Worm (Caenorhabditis elegans) whole organism, L2 larva: ENCODE data around the gene C05D11.5.

Source experiments
- aly-2 ChIP-seq: fragments of 150-350 bp; optimal IDR thresholded peaks from 2 replicates; lab custom pipeline; 2014; ENCODE audit warnings: missing biosample characterization, missing genetic modification characterization
- elt-1 ChIP-seq: fragments of 150-350 bp; optimal IDR thresholded peaks from 2 replicates; lab custom pipeline; 2014; ENCODE audit warnings: missing biosample characterization, missing genetic modification characterization
- fos-1 ChIP-seq: fragments of 150-350 bp; optimal IDR thresholded peaks from 2 replicates; lab custom pipeline; 2014; ENCODE audit warnings: missing biosample characterization, missing genetic modification characterization
- nhr-129 ChIP-seq: fragments of 150-350 bp; optimal IDR thresholded peaks from 2 replicates; lab custom pipeline; 2014; ENCODE audit warnings: missing biosample characterization, missing genetic modification characterization
- skn-1 ChIP-seq: sonication (generic microtip); optimal IDR thresholded peaks from 2 replicates; lab custom pipeline; 2017; ENCODE audit warnings: missing biosample characterization, missing genetic modification characterization
- snpc-4 ChIP-seq: fragments of 150-350 bp; optimal IDR thresholded peaks from 2 replicates; lab custom pipeline; 2014; ENCODE audit warnings: missing biosample characterization, missing genetic modification characterization

- TF ChIP-seq snpc-4 (tag; lab: Kevin White, UChicago) (no peak), aly-2 (tag; lab: Kevin White, UChicago) (no peak), nhr-129 (peak; percentile 74), skn-1 (no peak), elt-1 (no peak), fos-1 (tag; lab: Kevin White, UChicago) (peak; percentile 60)
Observed at ce11 chrIII:6431766-6432228, 20.0 kb upstream of the C05D11.5 start, which contains the start of the genes mrps-17 and txdc-9.
